Worm (Caenorhabditis elegans) whole organism, young adult: ENCODE results near the gene M199.2.

ENCODE experiments used
- C17E4.6 ChIP-seq: fragments of 200-800 bp; sonication (Bioruptor generic); IDR thresholded peaks from 2 replicates; pipeline ENCODE4 v1.3.6; 2022; ENCODE audit warnings: missing genetic modification reagents, missing genetic modification characterization, missing compliant biosample characterization
- T07F8.4 ChIP-seq: sonication (generic microtip); optimal IDR thresholded peaks from 2 replicates; lab custom pipeline; 2016; ENCODE audit warnings: mild to moderate bottlenecking, missing genetic modification characterization, moderate library complexity, missing compliant biosample characterization
- Y56A3A.18 ChIP-seq: fragments of 200-800 bp; sonication (Bioruptor generic); IDR thresholded peaks from 2 replicates; pipeline ENCODE4 v1.3.6; 2022; ENCODE audit warnings: missing genetic modification reagents, missing genetic modification characterization, missing compliant biosample characterization
- Y79H2A.3 ChIP-seq: fragments of 200-800 bp; sonication (Bioruptor generic); conservative IDR thresholded peaks from 2 replicates; pipeline ENCODE4 v1.3.6; 2022; ENCODE audit warnings: missing genetic modification reagents, missing genetic modification characterization, missing compliant biosample characterization
- Y95B8A.8 ChIP-seq: fragments of 200-800 bp; sonication (Bioruptor generic); IDR thresholded peaks from 2 replicates; pipeline ENCODE4 v1.3.6; 2022; ENCODE audit warnings: missing genetic modification reagents, missing genetic modification characterization, missing compliant biosample characterization
- akir-1 ChIP-seq: fragments of 200-800 bp; sonication (Bioruptor generic); optimal IDR thresholded peaks from 2 replicates; lab custom pipeline; 2018; ENCODE audit warnings: mild to moderate bottlenecking, missing genetic modification characterization, moderate library complexity, missing compliant biosample characterization
- ama-1 ChIP-seq, 3 experiments: fragments of 150-350 bp in 1 of 3; sonication (generic microtip) in 2 of 3; optimal IDR thresholded peaks; 2 replicates each; lab custom pipeline; 2014 to 2018; ENCODE audit warnings: missing biosample characterization in 2 of 3, missing genetic modification characterization in 2 of 3, missing genetic modification reagents in 2 of 3
- athp-1 ChIP-seq: sonication (generic microtip); optimal IDR thresholded peaks from 2 replicates; lab custom pipeline; 2017; ENCODE audit warnings: mild to moderate bottlenecking, missing genetic modification characterization, missing compliant biosample characterization
- attf-6 ChIP-seq: fragments of 200-800 bp; sonication (Bioruptor generic); IDR thresholded peaks from 2 replicates; pipeline ENCODE4 v1.3.6; 2022; ENCODE audit warnings: missing genetic modification reagents, missing genetic modification characterization, missing compliant biosample characterization
- cebp-2 ChIP-seq: fragments of 200-800 bp; sonication (Bioruptor generic); IDR thresholded peaks from 2 replicates; pipeline ENCODE4 v1.3.6; 2022; ENCODE audit warnings: missing genetic modification characterization, missing compliant biosample characterization
- ceh-79 ChIP-seq: sonication (generic microtip); optimal IDR thresholded peaks from 2 replicates; lab custom pipeline; 2017; ENCODE audit warnings: mild to moderate bottlenecking, missing genetic modification characterization, missing compliant biosample characterization
- chd-7 ChIP-seq: sonication (generic microtip); optimal IDR thresholded peaks from 2 replicates; lab custom pipeline; 2016; ENCODE audit warnings: mild to moderate bottlenecking, missing genetic modification characterization, moderate library complexity, missing compliant biosample characterization
- die-1 ChIP-seq: sonication (generic microtip); optimal IDR thresholded peaks from 2 replicates; lab custom pipeline; 2016; ENCODE audit warnings: missing genotype, mild to moderate bottlenecking, missing genetic modification characterization, missing compliant biosample characterization
- egrh-3 ChIP-seq: fragments of 200-800 bp; sonication (Bioruptor generic); IDR thresholded peaks from 2 replicates; pipeline ENCODE4 v1.3.6; 2022; ENCODE audit warnings: missing genetic modification reagents, missing genetic modification characterization, missing compliant biosample characterization
- him-1 ChIP-seq: sonication (generic microtip); optimal IDR thresholded peaks from 2 replicates; lab custom pipeline; 2016; ENCODE audit warnings: missing genotype, missing genetic modification reagents, missing genetic modification characterization, missing compliant biosample characterization
- hlh-12 ChIP-seq: sonication (generic microtip); optimal IDR thresholded peaks from 2 replicates; lab custom pipeline; 2016; ENCODE audit warnings: missing genetic modification characterization, missing compliant biosample characterization
- hmg-1.2 ChIP-seq: fragments of 200-800 bp; sonication (Bioruptor generic); IDR thresholded peaks from 2 replicates; pipeline ENCODE4 v1.3.6; 2022; ENCODE audit warnings: missing genetic modification reagents, missing genetic modification characterization, missing compliant biosample characterization
- hmg-20 ChIP-seq: fragments of 200-800 bp; sonication (Bioruptor generic); IDR thresholded peaks from 2 replicates; pipeline ENCODE4 v1.3.6; 2022; ENCODE audit warnings: missing genetic modification reagents, missing genetic modification characterization, missing compliant biosample characterization
- let-607 ChIP-seq, 2 experiments: fragments of 200-800 bp in 1 of 2; sonication (Bioruptor generic) in 1 of 2; sonication (generic microtip) in 1 of 2; optimal IDR thresholded peaks; 2 replicates each; lab custom pipeline; 2016 to 2018; ENCODE audit warnings: mild to moderate bottlenecking in 2 of 2, missing compliant biosample characterization in 2 of 2, missing genetic modification characterization in 2 of 2, moderate library complexity in 2 of 2, missing genotype in 1 of 2
- lin-35 ChIP-seq, 3 experiments: fragments of 150-350 bp in 2 of 3; sonication (generic microtip) in 1 of 3; optimal IDR thresholded peaks; 2 replicates each; lab custom pipeline; 2014 to 2018; ENCODE audit warnings: missing biosample characterization in 3 of 3, missing genetic modification characterization in 3 of 3, missing genetic modification reagents in 3 of 3
- lin-54 ChIP-seq: fragments of 200-800 bp; sonication (Bioruptor generic); optimal IDR thresholded peaks from 2 replicates; lab custom pipeline; 2018; ENCODE audit warnings: mild to moderate bottlenecking, missing genetic modification characterization, missing compliant biosample characterization
- lsl-1 ChIP-seq: fragments of 200-800 bp; sonication (Bioruptor generic); optimal IDR thresholded peaks from 2 replicates; lab custom pipeline; 2018; ENCODE audit warnings: mild to moderate bottlenecking, missing genetic modification characterization, moderate library complexity, missing compliant biosample characterization
- lsy-27 ChIP-seq: sonication (generic microtip); optimal IDR thresholded peaks from 2 replicates; lab custom pipeline; 2017; ENCODE audit warnings: missing genetic modification characterization, mild to moderate bottlenecking, missing compliant biosample characterization, antibody characterized with exemption, missing genotype, borderline replicate concordance; ENCODE audit not compliant: insufficient read depth
- madf-6 ChIP-seq: fragments of 200-800 bp; sonication (Bioruptor generic); IDR thresholded peaks from 2 replicates; pipeline ENCODE4 v1.3.6; 2022; ENCODE audit warnings: missing genetic modification reagents, missing genetic modification characterization, missing compliant biosample characterization
- mcd-1 ChIP-seq: fragments of 200-800 bp; sonication (Bioruptor generic); IDR thresholded peaks from 2 replicates; pipeline ENCODE4 v1.3.6; 2022; ENCODE audit warnings: missing genetic modification reagents, missing genetic modification characterization, missing compliant biosample characterization
- nhr-27 ChIP-seq: fragments of 200-800 bp; sonication (Bioruptor generic); optimal IDR thresholded peaks from 2 replicates; lab custom pipeline; 2018; ENCODE audit warnings: mild to moderate bottlenecking, missing genetic modification characterization, moderate library complexity, missing compliant biosample characterization
- nhr-90 ChIP-seq: sonication (generic microtip); optimal IDR thresholded peaks from 2 replicates; lab custom pipeline; 2016; ENCODE audit warnings: missing genotype, mild to moderate bottlenecking, missing genetic modification characterization, missing compliant biosample characterization
- repo-1 ChIP-seq: sonication (generic microtip); optimal IDR thresholded peaks from 2 replicates; lab custom pipeline; 2017; ENCODE audit warnings: mild to moderate bottlenecking, missing genetic modification characterization, missing compliant biosample characterization
- snpc-4 ChIP-seq, 5 experiments: fragments of 150-350 bp in 1 of 5; sonication (generic microtip) in 4 of 5; optimal IDR thresholded peaks; 2 replicates each; lab custom pipeline; 2014 to 2018; ENCODE audit warnings: missing genetic modification characterization in 5 of 5, missing biosample characterization in 3 of 5, antibody characterized with exemption in 2 of 5, mild to moderate bottlenecking in 2 of 5, missing compliant biosample characterization in 2 of 5, missing genotype in 2 of 5, moderate library complexity in 2 of 5, missing genetic modification reagents in 1 of 5
- tbp1 ChIP-seq: fragments of 200-800 bp; sonication (Bioruptor generic); optimal IDR thresholded peaks from 2 replicates; lab custom pipeline; 2018; ENCODE audit warnings: mild to moderate bottlenecking, missing genetic modification characterization, missing compliant biosample characterization
- unc-62 ChIP-seq: fragments of 150-350 bp; optimal IDR thresholded peaks from 2 replicates; lab custom pipeline; 2014; ENCODE audit warnings: missing biosample characterization, missing genetic modification reagents, missing genetic modification characterization
- ztf-26 ChIP-seq: sonication (generic microtip); optimal IDR thresholded peaks from 2 replicates; lab custom pipeline; 2017; ENCODE audit warnings: missing genetic modification characterization, missing compliant biosample characterization

M199.2 gene

DNA sequence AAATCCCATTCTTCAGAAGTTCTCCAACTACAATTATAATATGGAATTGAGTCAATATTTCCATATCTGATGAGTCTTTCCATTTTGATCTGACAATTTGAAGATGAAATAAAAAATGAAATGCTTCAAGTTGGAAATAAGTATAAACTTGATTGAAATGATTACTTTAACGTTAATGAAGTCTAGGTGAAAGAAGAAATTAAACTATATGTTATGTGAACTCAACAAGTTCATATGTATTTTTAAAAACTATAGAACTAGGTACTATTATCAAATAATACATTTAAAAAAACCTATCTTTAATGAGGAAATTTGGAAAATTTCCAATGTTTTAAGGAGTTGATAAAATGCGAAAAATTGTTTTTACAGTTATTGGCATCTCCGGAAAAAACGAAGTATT lies 10.3 kb upstream of the M199.2 start, which contains the start of gene srt-49:
TSS of gene srt-49 (minus strand) at position 101 of the 400 bp plus-strand sequence.
- TF ChIP-seq Y95B8A.8 (GFP tag; lab: Robert Waterston, UW) = no peak
- TF ChIP-seq madf-6 (GFP tag; lab: Robert Waterston, UW) = no peak
- TF ChIP-seq Y79H2A.3 (GFP tag; lab: Robert Waterston, UW) = no peak
- no peak for TF ChIP-seq Y56A3A.18 (GFP tag; lab: Robert Waterston, UW)
- no peak for TF ChIP-seq C17E4.6 (GFP tag; lab: Robert Waterston, UW)
- TF ChIP-seq lsy-27 = no peak
- TF ChIP-seq hmg-20 (GFP tag; lab: Robert Waterston, UW) = no peak
- no peak for TF ChIP-seq ceh-79 (tag; lab: Kevin White, UChicago)
- no peak for TF ChIP-seq hlh-12 (tag; lab: Kevin White, UChicago)
- TF ChIP-seq mcd-1 = no peak
- TF ChIP-seq lin-54 (GFP tag; lab: Kevin White, UChicago) = no peak
- TF ChIP-seq akir-1 (GFP tag; lab: Kevin White, UChicago) = no peak
- no peak for TF ChIP-seq let-607 (tag; optimal IDR thresholded peaks at IDR 0.05; lab: Kevin White, UChicago)
- no peak for TF ChIP-seq lin-35 (GFP tag; optimal IDR thresholded peaks at IDR 0.05; lab: Kevin White, UChicago)
- TF ChIP-seq repo-1 = no peak
- TF ChIP-seq, all 124 proteins: peak for 0

DNA sequence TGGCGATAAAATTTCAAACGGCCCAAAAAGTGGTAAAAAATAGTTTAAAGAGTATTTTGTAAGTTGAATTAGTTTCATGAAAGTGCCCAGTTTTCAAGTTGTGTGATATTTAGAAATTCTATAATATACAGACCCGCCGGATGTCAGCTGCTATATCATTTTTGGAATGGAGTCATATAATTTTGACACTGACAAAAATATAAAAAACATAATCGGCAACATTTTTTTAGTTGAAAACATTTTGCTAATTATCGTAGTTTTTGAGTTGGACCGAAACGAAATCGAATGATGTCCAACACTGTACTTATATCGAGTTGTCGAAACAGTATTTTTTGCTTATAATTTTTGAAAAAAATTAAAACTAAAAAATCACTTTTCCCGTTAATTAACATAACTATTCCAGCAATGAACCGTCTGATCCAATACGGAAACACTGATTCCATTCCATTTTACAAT lies 5.3 kb upstream of the M199.2 start, which contains the start of gene srt-44:
TSS of gene srt-44 (plus strand) at position 406 of the 456 bp plus-strand sequence.
- TF ChIP-seq nhr-27 (no peak), snpc-4 (GFP tag; optimal IDR thresholded peaks at IDR 0.05; lab: Kevin White, UChicago) (no peak), snpc-4 (tag; optimal IDR thresholded peaks at IDR 0.05; lab: Kevin White, UChicago) (peak in 1 of 4 experiments; percentile 50)

DNA sequence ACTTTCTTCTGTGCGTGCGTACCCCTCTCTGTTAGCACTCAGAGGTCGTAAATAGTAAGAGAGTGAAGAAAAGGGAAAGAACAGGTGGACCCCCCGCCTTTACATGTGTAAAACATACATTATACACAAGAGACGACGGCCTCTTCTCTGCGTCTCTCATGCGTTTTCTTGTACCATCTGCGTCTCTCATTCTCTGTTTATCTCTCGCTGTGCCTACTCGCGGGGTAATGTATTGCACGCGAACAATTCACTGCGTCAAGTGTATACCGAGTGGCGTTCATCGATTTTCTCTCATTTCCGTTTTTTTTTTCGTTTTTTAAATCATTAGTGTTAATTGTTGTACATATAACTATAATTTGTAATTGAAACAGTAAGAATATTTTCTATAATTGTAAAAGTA lies 1.4 kb upstream of the M199.2 start:
- no peak for TF ChIP-seq unc-62 (GFP tag; lab: Kevin White, UChicago)
- no peak for TF ChIP-seq T07F8.4 (tag; lab: Kevin White, UChicago)
- no peak for TF ChIP-seq athp-1 (tag; lab: Kevin White, UChicago)
- no peak for TF ChIP-seq cebp-2
- no peak for TF ChIP-seq let-607 (tag; optimal IDR thresholded peaks at IDR 0.05; lab: Kevin White, UChicago)
- TF ChIP-seq chd-7 = no peak
- no peak for TF ChIP-seq nhr-27
- TF ChIP-seq Y95B8A.8 (GFP tag; lab: Robert Waterston, UW) = no peak
- TF ChIP-seq die-1 (tag; lab: Kevin White, UChicago) = no peak
- no peak for TF ChIP-seq ama-1 (optimal IDR thresholded peaks at IDR 0.05; lab: Kevin White, UChicago)
- TF ChIP-seq ama-1 (GFP tag; optimal IDR thresholded peaks at IDR 0.05; lab: Kevin White, UChicago) = no peak
- TF ChIP-seq snpc-4 (GFP tag; optimal IDR thresholded peaks at IDR 0.05; lab: Kevin White, UChicago) = peak; percentile 17
- peak in 3 of 4 experiments; percentile 46 to 87 (median 66) for TF ChIP-seq snpc-4 (tag; optimal IDR thresholded peaks at IDR 0.05; lab: Kevin White, UChicago)
- TF ChIP-seq lsl-1 (GFP tag; lab: Kevin White, UChicago) = no peak
- peak; percentile 80 for TF ChIP-seq attf-6 (GFP tag; lab: Robert Waterston, UW)
- peak; percentile 90 for TF ChIP-seq hmg-1.2 (GFP tag; lab: Robert Waterston, UW)
- peak; percentile 21 for TF ChIP-seq tbp1 (GFP tag; lab: Kevin White, UChicago)
- TF ChIP-seq nhr-90 (tag; lab: Kevin White, UChicago) = no peak

DNA sequence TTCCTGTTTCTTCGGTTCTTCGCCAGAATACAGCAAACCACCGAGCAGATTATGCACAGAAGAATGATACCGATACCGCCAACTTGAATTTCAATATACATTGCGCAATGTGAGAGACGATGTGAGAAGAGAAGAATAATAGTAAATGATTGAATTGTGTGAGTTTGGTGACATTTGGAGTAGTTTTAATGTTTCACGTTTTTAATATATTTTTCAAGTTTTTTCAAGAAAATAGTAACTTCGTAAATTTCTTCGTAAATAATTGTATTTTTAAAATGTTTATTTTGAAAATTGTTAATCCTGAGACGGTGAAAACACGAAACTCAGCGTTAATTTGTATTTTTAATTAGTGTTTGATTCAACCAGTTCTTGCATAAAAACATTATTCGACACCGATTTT lies 4.5 kb downstream of the M199.2 start, which contains the start of gene M199.134:
TSS of gene M199.134 (minus strand) at position 101 of the 400 bp plus-strand sequence.
- TF ChIP-seq egrh-3 (GFP tag; lab: Robert Waterston, UW) = no peak
- no peak for TF ChIP-seq mcd-1
- TF ChIP-seq him-1 (tag; lab: Kevin White, UChicago) = no peak
- no peak for TF ChIP-seq ztf-26 (tag; lab: Kevin White, UChicago)
- no peak for TF ChIP-seq Y95B8A.8 (GFP tag; lab: Robert Waterston, UW)
